Worm (Caenorhabditis elegans): ENCODE results near the gene csa-1.

csa-1 gene

DNA sequence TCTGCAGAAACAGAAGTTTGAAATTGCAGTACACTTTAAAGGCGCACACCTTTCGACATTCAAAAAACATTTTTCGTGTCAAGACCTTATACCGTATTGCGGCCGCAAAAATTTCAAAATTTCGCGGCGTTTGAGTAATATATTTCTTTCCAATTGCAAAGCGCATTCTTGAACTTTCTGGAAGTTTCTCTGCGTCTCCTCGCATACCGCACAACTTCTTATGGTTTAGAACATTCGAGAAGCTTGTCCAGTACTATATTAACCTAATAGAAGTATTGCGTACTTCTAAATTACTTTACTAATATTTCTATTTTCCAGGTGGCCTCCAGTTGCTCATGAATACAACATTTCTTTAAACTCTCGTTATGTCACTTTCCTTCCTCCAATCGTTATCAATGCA, 17.1 kb upstream of the csa-1 start:
- TF ChIP-seq elt-3 (tag; optimal IDR thresholded peaks at IDR 0.05) = no peak
- TF ChIP-seq nhr-28 (tag; optimal IDR thresholded peaks at IDR 0.05) = no peak
- no peak for TF ChIP-seq mep-1 (tag; optimal IDR thresholded peaks at IDR 0.05)
- no peak for TF ChIP-seq blmp-1 (tag; optimal IDR thresholded peaks at IDR 0.05)
- TF ChIP-seq unc-62 (GFP tag; optimal IDR thresholded peaks at IDR 0.05) = no peak
- no peak for TF ChIP-seq nhr-12 (tag; optimal IDR thresholded peaks at IDR 0.05)
- no peak for TF ChIP-seq unc-39 (tag; optimal IDR thresholded peaks at IDR 0.05)
- no peak for TF ChIP-seq sem-2 (GFP tag; optimal IDR thresholded peaks at IDR 0.05)

DNA sequence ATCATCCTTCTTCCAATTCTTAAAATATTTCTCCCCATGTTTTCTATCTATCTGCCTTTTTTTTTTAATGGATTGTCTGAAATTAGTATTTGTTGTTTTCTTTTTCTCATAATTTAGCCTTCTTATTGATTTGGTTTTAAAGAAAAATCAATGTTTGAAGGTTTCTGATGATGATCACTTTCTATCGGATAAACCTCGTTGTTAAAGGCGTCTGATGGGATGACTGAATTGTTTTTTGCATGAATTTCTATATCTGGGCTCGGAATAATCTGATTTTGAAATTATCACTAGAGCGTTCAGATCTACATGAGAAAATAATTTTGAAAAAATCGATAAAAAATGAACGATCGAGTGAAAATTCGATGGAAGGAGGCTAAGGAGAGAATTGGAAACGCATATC, 14.2 kb upstream of the csa-1 start, which contains the start of gene scp-1:
Gene scp-1 (plus strand): TSS at position 301 of the 400 bp plus-strand sequence.
- TF ChIP-seq drap-1 (GFP tag; optimal IDR thresholded peaks at IDR 0.05) (no peak), ceh-83 (GFP tag; optimal IDR thresholded peaks at IDR 0.05) (no peak), blmp-1 (tag; optimal IDR thresholded peaks at IDR 0.05) (no peak), M03D4.4 (tag; optimal IDR thresholded peaks at IDR 0.05) (no peak), snpc-4 (tag; optimal IDR thresholded peaks at IDR 0.05) (no peak), nhr-12 (tag; optimal IDR thresholded peaks at IDR 0.05) (no peak), ces-1 (GFP tag; optimal IDR thresholded peaks at IDR 0.05) (no peak), mab-5 (tag; optimal IDR thresholded peaks at IDR 0.05) (no peak), elt-3 (tag; optimal IDR thresholded peaks at IDR 0.05) (no peak), elt-1 (tag; optimal IDR thresholded peaks at IDR 0.05; ENCODE audit: borderline replicate concordance, insufficient read depth) (no peak), mls-2 (tag; optimal IDR thresholded peaks at IDR 0.05) (no peak), unc-39 (tag; optimal IDR thresholded peaks at IDR 0.05) (no peak), pha-4 (tag; optimal IDR thresholded peaks at IDR 0.05) (no peak)

DNA sequence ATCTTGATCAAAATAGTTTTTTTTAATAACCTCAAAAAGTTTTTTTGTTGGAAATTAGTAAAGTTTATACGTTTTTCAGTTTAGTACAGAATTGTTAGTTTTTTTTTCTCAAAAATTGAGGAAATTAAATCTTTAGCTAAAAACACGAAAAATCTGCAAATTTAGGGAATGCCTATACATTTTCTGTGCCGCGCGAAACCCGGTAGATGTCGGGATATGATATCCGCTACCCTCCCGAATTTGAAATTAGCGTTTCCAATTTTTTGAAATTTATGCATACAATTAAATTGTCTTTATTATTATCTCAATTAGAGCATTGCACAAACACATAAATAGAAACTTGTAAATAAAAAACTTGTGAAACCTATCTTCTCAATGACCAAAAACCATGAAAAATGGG, 13.5 kb upstream of the csa-1 start:
- TF ChIP-seq nhr-28 (tag; optimal IDR thresholded peaks at IDR 0.05) = no peak
- TF ChIP-seq elt-1 (tag; optimal IDR thresholded peaks at IDR 0.05; ENCODE audit: borderline replicate concordance, insufficient read depth) = no peak

DNA sequence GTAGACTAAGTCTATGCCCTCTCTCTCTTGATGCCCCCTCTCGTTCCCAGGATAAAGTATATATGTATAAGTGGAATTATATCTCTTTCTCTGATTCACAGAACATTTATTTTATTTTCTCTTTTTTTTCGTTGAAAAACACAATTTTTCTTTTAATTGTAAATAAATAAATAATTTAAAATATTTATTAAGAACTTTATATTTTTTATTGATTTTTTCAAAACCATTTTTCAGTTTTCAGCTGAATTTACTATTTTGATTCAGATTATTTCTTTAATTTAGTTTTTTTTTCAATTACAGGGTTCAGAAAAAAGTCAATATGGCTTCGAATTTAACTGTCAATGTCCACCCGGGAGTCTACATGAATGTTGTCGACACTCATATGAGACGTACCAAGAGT, 11.8 kb upstream of the csa-1 start, which contains the start of gene eif-3.F:
Gene eif-3.F (plus strand): TSS at position 301 of the 400 bp plus-strand sequence.
- TF ChIP-seq sem-2 (GFP tag; optimal IDR thresholded peaks at IDR 0.05) (no peak), M03D4.4 (tag; optimal IDR thresholded peaks at IDR 0.05) (no peak), flh-1 (GFP tag; optimal IDR thresholded peaks at IDR 0.05) (no peak), pha-4 (tag; optimal IDR thresholded peaks at IDR 0.05) (no peak), sptf-1 (tag; optimal IDR thresholded peaks at IDR 0.05) (no peak), blmp-1 (tag; optimal IDR thresholded peaks at IDR 0.05) (no peak), elt-1 (tag; optimal IDR thresholded peaks at IDR 0.05; ENCODE audit: borderline replicate concordance, insufficient read depth) (no peak), mls-2 (tag; optimal IDR thresholded peaks at IDR 0.05) (no peak), drap-1 (GFP tag; optimal IDR thresholded peaks at IDR 0.05) (no peak), mab-5 (tag; optimal IDR thresholded peaks at IDR 0.05) (no peak), nhr-76 (tag; optimal IDR thresholded peaks at IDR 0.05) (no peak), ceh-39 (tag; optimal IDR thresholded peaks at IDR 0.05) (no peak), nhr-28 (tag; optimal IDR thresholded peaks at IDR 0.05) (no peak), ztf-11 (tag; optimal IDR thresholded peaks at IDR 0.05) (no peak), ceh-83 (GFP tag; optimal IDR thresholded peaks at IDR 0.05) (no peak), unc-62 (GFP tag; optimal IDR thresholded peaks at IDR 0.05) (no peak), ham-2 (GFP tag; optimal IDR thresholded peaks at IDR 0.05) (no peak), nhr-12 (tag; optimal IDR thresholded peaks at IDR 0.05) (no peak), nhr-2 (tag; optimal IDR thresholded peaks at IDR 0.05) (no peak), unc-39 (tag; optimal IDR thresholded peaks at IDR 0.05) (no peak)

DNA sequence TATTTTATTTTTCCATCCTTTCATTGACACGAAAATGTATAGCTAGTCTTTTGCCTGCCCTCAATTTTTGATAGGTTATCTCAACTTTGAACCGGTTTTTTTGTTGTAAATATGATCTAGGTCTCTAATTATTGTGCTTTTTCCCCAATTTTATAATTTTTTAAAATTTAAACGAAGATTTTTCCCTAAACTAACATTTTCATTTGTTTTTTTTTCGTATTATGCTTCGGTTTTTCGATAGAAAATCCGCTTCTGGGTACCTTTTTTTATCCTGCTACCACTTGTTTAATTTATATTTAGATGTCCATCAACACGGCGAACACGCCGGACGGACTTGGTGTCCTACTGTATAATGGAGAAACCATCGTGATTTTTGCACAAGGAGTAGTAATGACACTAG, 9.9 kb upstream of the csa-1 start, which contains the start of gene wbp-2:
Gene wbp-2 (plus strand): TSS at position 301 of the 400 bp plus-strand sequence.
- no peak for TF ChIP-seq elt-1 (tag; optimal IDR thresholded peaks at IDR 0.05; ENCODE audit: borderline replicate concordance, insufficient read depth)
- no peak for TF ChIP-seq nhr-28 (tag; optimal IDR thresholded peaks at IDR 0.05)

DNA sequence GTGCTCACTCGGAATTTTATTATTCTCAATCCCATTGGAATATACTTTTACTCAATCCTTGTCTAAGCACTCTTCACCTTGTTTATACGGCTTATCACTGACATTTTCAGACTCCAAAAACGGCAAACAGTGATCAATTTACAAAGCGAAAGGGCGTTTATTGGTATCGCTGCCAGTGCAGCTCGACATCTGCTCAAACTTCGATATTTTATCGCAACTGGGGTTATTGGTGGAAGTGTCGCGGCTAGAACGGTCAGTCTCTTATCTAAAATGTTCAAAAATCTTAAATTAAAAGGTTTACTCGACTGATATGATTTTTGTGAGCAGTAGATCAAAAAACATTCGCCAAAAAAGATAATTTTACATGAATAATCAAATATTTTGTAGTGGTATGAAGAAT, 6.0 kb upstream of the csa-1 start:
- TF ChIP-seq snpc-4 (tag; optimal IDR thresholded peaks at IDR 0.05) (no peak), ceh-43 (GFP tag; optimal IDR thresholded peaks at IDR 0.05) (no peak), lsy-2 (tag; optimal IDR thresholded peaks at IDR 0.05) (no peak), unc-62 (GFP tag; optimal IDR thresholded peaks at IDR 0.05) (no peak), ceh-39 (tag; optimal IDR thresholded peaks at IDR 0.05) (no peak), cnd-1 (tag; optimal IDR thresholded peaks at IDR 0.05) (no peak), nhr-28 (tag; optimal IDR thresholded peaks at IDR 0.05) (no peak)
